Worm (Caenorhabditis elegans) whole organism, L3 larva: ENCODE data around the gene phf-15.
"Not testable (repeated sequence)": the region's sequence is repeated elsewhere in the genome, so short reads cannot be mapped to it uniquely, and the experiment has no call there.

Source experiments
- R02D3.7 ChIP-seq: fragments of 150-350 bp; optimal IDR thresholded peaks from 2 replicates; lab custom pipeline; 2014; ENCODE audit warnings: missing biosample characterization, missing genetic modification characterization
- ZK546.5 ChIP-seq: sonication (generic microtip); optimal IDR thresholded peaks from 2 replicates; lab custom pipeline; 2017; ENCODE audit warnings: missing biosample characterization, missing genetic modification characterization
- ama-1 ChIP-seq: fragments of 150-350 bp; optimal IDR thresholded peaks from 2 replicates; lab custom pipeline; 2018
- ceh-82 ChIP-seq: fragments of 150-350 bp; optimal IDR thresholded peaks from 2 replicates; lab custom pipeline; 2014; ENCODE audit warnings: missing biosample characterization, missing genetic modification characterization
- egl-5 ChIP-seq: fragments of 150-350 bp; optimal IDR thresholded peaks from 2 replicates; lab custom pipeline; 2017; ENCODE audit warnings: missing biosample characterization, missing genetic modification reagents, missing genetic modification characterization, inconsistent platforms
- elt-1 ChIP-seq: fragments of 150-350 bp; optimal IDR thresholded peaks from 2 replicates; lab custom pipeline; 2014; ENCODE audit warnings: missing biosample characterization, missing genetic modification characterization
- elt-2 ChIP-seq: sonication (generic microtip); optimal IDR thresholded peaks from 2 replicates; lab custom pipeline; 2016; ENCODE audit warnings: missing genetic modification reagents, mild to moderate bottlenecking, missing genetic modification characterization, missing compliant biosample characterization
- fos-1 ChIP-seq: fragments of 150-350 bp; optimal IDR thresholded peaks from 2 replicates; lab custom pipeline; 2014; ENCODE audit warnings: missing biosample characterization, missing genetic modification characterization
- nhr-11 ChIP-seq: fragments of 150-350 bp; optimal IDR thresholded peaks from 2 replicates; lab custom pipeline; 2014; ENCODE audit warnings: missing biosample characterization, missing genetic modification characterization
- nhr-28 ChIP-seq: fragments of 150-350 bp; optimal IDR thresholded peaks from 2 replicates; lab custom pipeline; 2014; ENCODE audit warnings: missing biosample characterization, missing genetic modification characterization
- pqm-1 ChIP-seq: fragments of 150-350 bp; optimal IDR thresholded peaks from 2 replicates; lab custom pipeline; 2017; ENCODE audit warnings: missing biosample characterization, missing genetic modification characterization, inconsistent platforms
- snpc-4 ChIP-seq: fragments of 150-350 bp; optimal IDR thresholded peaks from 2 replicates; lab custom pipeline; 2014; ENCODE audit warnings: missing biosample characterization, missing genetic modification characterization
- unc-62 ChIP-seq: fragments of 150-350 bp; sonication (generic microtip); optimal IDR thresholded peaks from 4 replicates; lab custom pipeline; 2014; ENCODE audit warnings: missing biosample characterization, missing genetic modification reagents, missing genetic modification characterization

DNA sequence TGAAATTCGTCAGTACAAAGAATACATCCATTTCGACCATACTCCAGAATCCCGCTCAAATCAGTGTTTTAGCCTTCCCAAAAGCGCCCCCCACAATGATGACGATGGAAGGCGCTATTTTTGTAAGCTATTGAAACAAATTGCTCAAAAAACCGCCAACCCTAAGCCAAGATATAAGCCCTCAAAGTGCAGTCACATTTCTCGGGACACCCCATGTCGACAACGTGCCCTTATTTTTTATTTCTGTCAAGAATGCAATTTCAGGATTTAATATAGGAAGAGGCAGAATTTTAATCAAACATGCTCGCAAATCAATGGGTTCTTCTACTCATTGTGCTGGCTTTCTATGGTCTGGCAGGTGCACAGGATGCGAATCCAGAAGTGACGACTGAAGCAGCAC is 10.1 kb downstream of the phf-15 start, which contains the start of gene Y53G8AR.1:
- TF ChIP-seq ZK546.5 (tag; lab: Kevin White, UChicago); egl-5 (tag; lab: Kevin White, UChicago); elt-2 (tag; lab: Kevin White, UChicago); ceh-82; nhr-11; pqm-1 (tag; lab: Kevin White, UChicago); elt-1 (tag; lab: Kevin White, UChicago); nhr-28; ama-1; R02D3.7; unc-62 (GFP tag; lab: Kevin White, UChicago); snpc-4 (tag; lab: Kevin White, UChicago); fos-1 (tag; lab: Kevin White, UChicago): not testable (repeated sequence)
